Worm (Caenorhabditis elegans): ENCODE measurements around the gene C02F5.3.

The C02F5.3 gene

DNA sequence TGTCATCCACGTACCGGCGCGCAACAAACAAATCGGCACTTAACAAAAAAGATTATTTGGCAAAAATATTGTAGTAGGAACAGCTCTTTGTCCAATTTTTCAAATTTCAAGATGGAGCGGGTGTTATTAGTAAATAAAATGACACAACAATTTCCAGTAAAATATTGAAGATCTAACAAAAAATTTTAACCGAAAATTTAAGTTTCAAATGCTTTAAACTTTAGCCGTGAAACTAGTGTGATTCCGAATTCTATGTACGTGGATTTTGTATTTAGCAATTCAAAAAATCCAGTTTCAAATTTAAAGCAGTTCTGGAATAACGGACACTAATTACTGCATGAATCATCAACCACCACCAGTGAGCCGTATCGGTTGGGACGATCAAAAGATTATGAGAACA, 42.9 kb upstream of the C02F5.3 start, which contains the start of gene snb-5:
TSS of gene snb-5 (plus strand) at position 301 of the 400 bp plus-strand sequence.
- TF ChIP-seq fos-1 (tag; optimal IDR thresholded peaks at IDR 0.05), result no peak
- no peak for TF ChIP-seq T26A8.4 (GFP tag; IDR thresholded peaks at IDR 0.05)
- no peak for TF ChIP-seq zag-1 (tag; optimal IDR thresholded peaks at IDR 0.05)
- no peak for TF ChIP-seq nhr-77 (tag; optimal IDR thresholded peaks at IDR 0.05)
- no peak for TF ChIP-seq php-3 (GFP tag; IDR thresholded peaks at IDR 0.05)
- TF ChIP-seq ZK337.2 (GFP tag; IDR thresholded peaks at IDR 0.05), result no peak
- TF ChIP-seq F44E2.7 (GFP tag; IDR thresholded peaks at IDR 0.05), result no peak
- no peak for TF ChIP-seq lsy-2 (tag; optimal IDR thresholded peaks at IDR 0.05)
- TF ChIP-seq ceh-44 (GFP tag; IDR thresholded peaks at IDR 0.05), result no peak
- no peak for TF ChIP-seq Y48G9A.11 (GFP tag; IDR thresholded peaks at IDR 0.05)
- TF ChIP-seq spr-3 (GFP tag; optimal IDR thresholded peaks at IDR 0.05), result no peak
- TF ChIP-seq vab-7 (GFP tag; IDR thresholded peaks at IDR 0.05), result no peak
- no peak for TF ChIP-seq dmd-9 (GFP tag; IDR thresholded peaks at IDR 0.05)
- no peak for TF ChIP-seq daf-19 (GFP tag; conservative IDR thresholded peaks at IDR 0.05)

DNA sequence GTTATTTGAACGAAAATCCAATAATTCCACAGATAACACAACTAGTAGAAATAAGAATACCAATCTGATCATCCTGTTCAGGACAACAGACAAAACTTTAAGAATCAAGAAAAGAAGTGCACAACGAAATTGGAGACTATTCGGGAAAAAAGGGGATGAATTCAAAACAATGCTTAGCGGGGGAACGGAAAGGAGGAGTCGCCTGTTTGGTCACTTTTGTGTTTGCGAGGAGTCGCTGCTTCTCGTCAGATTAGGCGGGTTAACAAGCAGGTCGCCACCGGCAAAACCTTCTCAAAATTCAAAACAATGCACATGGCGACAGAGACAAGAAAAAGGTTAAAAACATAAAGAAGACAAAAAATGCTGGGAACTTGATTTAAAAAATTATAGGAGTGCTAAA, 35.9 kb upstream of the C02F5.3 start, which contains the start of gene C30A5.10:
TSS of gene C30A5.10 (minus strand) at position 101 of the 400 bp plus-strand sequence.
- TF ChIP-seq nhr-6 (tag; optimal IDR thresholded peaks at IDR 0.05) (no peak), unc-62 (GFP tag; optimal IDR thresholded peaks at IDR 0.05 in 1 of 2) (peak in 1 of 2 experiments; percentile 16), unc-62 (tag; optimal IDR thresholded peaks at IDR 0.05) (no peak)

DNA sequence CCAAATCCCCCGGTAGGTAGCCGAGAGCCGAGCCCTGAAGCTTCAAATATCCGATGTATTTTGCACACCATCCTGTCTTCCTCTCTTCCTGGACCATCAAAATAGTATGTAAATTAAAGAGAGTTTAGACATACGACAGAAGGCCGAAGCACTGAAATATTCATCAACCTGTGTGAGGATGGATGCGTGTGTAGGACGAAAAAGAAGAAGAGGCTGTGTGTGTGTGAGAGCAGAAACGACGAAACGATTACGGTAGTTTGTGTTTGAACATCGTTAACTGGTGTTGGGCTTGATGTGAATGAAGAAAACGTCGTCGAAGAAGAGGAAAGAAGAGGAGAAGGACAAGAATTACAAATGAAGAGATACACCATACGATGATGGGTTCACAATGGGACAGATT, 34.1 kb upstream of the C02F5.3 start:
- TF ChIP-seq skn-1 (tag; optimal IDR thresholded peaks at IDR 0.05) (no peak), lim-7 (GFP tag; IDR thresholded peaks at IDR 0.05) (no peak), unc-62 (GFP tag; optimal IDR thresholded peaks at IDR 0.05 in 1 of 2) (peak in 1 of 2 experiments; percentile 59), unc-62 (tag; optimal IDR thresholded peaks at IDR 0.05) (no peak), dmd-6 (GFP tag; IDR thresholded peaks at IDR 0.05) (no peak), hlh-30 (tag; optimal IDR thresholded peaks at IDR 0.05; ENCODE audit: insufficient read depth) (no peak), unc-130 (GFP tag; optimal IDR thresholded peaks at IDR 0.05) (no peak), nhr-41 (GFP tag; IDR thresholded peaks at IDR 0.05) (no peak), rbr-2 (tag; optimal IDR thresholded peaks at IDR 0.05) (no peak), aha-1 (tag) (peak; percentile 29), dmd-9 (GFP tag; IDR thresholded peaks at IDR 0.05) (no peak)

ce11 chrIII:8216224-8216623, 29.5 kb upstream of the C02F5.3 start, which contains the start of gene unc-86:
unc-86 (minus strand) TSS chrIII:8216336.
- no peak for TF ChIP-seq zag-1 (tag; optimal IDR thresholded peaks at IDR 0.05)
- TF ChIP-seq D1046.2 (GFP tag; IDR thresholded peaks at IDR 0.05), result no peak
- TF ChIP-seq zip-2 (tag; optimal IDR thresholded peaks at IDR 0.05), result no peak
- peak; percentile 2 for TF ChIP-seq aha-1 (tag)

DNA sequence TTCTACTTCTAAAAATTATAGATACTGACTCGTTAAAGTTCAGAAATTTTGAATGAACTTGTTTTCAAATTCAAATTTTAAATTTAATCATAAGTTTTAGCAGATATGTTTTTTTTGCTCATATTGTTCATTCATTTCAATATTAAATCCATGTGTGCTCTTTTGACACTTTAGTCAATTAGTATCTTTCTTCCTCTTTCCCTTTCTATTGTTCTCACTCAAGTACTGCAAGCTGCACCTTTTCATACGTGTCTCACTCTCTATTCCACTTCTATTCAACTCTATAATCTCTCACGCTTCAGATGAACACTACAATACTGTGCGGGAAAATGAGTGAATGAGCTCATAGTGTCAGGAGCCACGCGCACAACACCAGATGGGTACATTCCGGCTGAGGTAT, 27.8 kb upstream of the C02F5.3 start, which contains the start of gene C30A5.16:
TSS of gene C30A5.16 (plus strand) at position 301 of the 400 bp plus-strand sequence.
- no peak for TF ChIP-seq ceh-62 (tag; optimal IDR thresholded peaks at IDR 0.05)
- TF ChIP-seq lin-39 (tag; optimal IDR thresholded peaks at IDR 0.05), result no peak
- TF ChIP-seq zip-2 (tag; optimal IDR thresholded peaks at IDR 0.05), result no peak
- TF ChIP-seq mdl-1 (tag; optimal IDR thresholded peaks at IDR 0.05), result no peak

- TF ChIP-seq vab-7 (GFP tag; IDR thresholded peaks at IDR 0.05) (no peak), mxl-3 (GFP tag; optimal IDR thresholded peaks at IDR 0.05) (no peak), hlh-30 (tag; optimal IDR thresholded peaks at IDR 0.05; ENCODE audit: insufficient read depth) (no peak), spr-1 (tag; optimal IDR thresholded peaks at IDR 0.05) (no peak), Y5F2A.4 (GFP tag; optimal IDR thresholded peaks at IDR 0.05) (no peak), daf-19 (GFP tag; conservative IDR thresholded peaks at IDR 0.05) (no peak), egl-27 (tag; optimal IDR thresholded peaks at IDR 0.05) (no peak), lin-1 (GFP tag; IDR thresholded peaks at IDR 0.05) (no peak), ztf-11 (tag; optimal IDR thresholded peaks at IDR 0.05) (no peak), zag-1 (tag; optimal IDR thresholded peaks at IDR 0.05) (no peak), dmd-6 (GFP tag; IDR thresholded peaks at IDR 0.05) (no peak), madf-9 (GFP tag; conservative IDR thresholded peaks at IDR 0.05) (no peak), zfp-3 (GFP tag; conservative IDR thresholded peaks at IDR 0.05) (no peak), cey-2 (tag; optimal IDR thresholded peaks at IDR 0.05; ENCODE audit: borderline replicate concordance, insufficient read depth) (no peak), rbr-2 (tag; optimal IDR thresholded peaks at IDR 0.05) (no peak), pqm-1 (tag; optimal IDR thresholded peaks at IDR 0.05) (no peak)
Measured at ce11 chrIII:8220081-8220480, 25.6 kb upstream of the C02F5.3 start.

Data from whole organism, L4 larva.